Fruit fly (Drosophila melanogaster) whole organism, wandering third instar larva: ENCODE results near the gene Orct2.

Source experiments
- Abd-B ChIP-seq: fragments of >200 bp; optimal IDR thresholded peaks from 2 replicates; lab custom pipeline; 2017; ENCODE audit warnings: missing biosample characterization, missing genetic modification characterization
- CG32264 ChIP-seq: fragments of 200-800 bp; sonication (Bioruptor generic); optimal IDR thresholded peaks from 2 replicates; lab custom pipeline; 2016; ENCODE audit warnings: missing biosample characterization, missing genetic modification characterization
- CG9705 ChIP-seq: fragments of 200-800 bp; sonication (Bioruptor generic); optimal IDR thresholded peaks from 2 replicates; lab custom pipeline; 2018; ENCODE audit warnings: missing biosample characterization, mild to moderate bottlenecking, missing genetic modification characterization
- CrebA ChIP-seq: fragments of 200-800 bp; sonication (Bioruptor generic); optimal IDR thresholded peaks from 2 replicates; lab custom pipeline; 2016; ENCODE audit warnings: missing biosample characterization, mild to moderate bottlenecking, missing genetic modification characterization, borderline replicate concordance
- Dfd ChIP-seq: fragments of >200 bp; optimal IDR thresholded peaks from 2 replicates; lab custom pipeline; 2017; ENCODE audit warnings: missing biosample characterization, missing genetic modification characterization
- Dif ChIP-seq: fragments of 200-275, 200-300 bp; sonication (Bioruptor generic); optimal IDR thresholded peaks from 2 replicates; lab custom pipeline; 2018; ENCODE audit warnings: missing biosample characterization, missing genetic modification characterization; ENCODE audit not compliant: partially characterized antibody
- GATAd ChIP-seq: sonication (Bioruptor generic); optimal IDR thresholded peaks from 2 replicates; lab custom pipeline; 2016; ENCODE audit warnings: missing biosample characterization, missing genetic modification characterization
- HLH106 ChIP-seq: fragments of 200-800 bp; optimal IDR thresholded peaks from 3 replicates; lab custom pipeline; 2019; ENCODE audit warnings: missing biosample characterization, mild to moderate bottlenecking, missing genetic modification characterization, moderate library complexity
- Hnf4 ChIP-seq: fragments of 200-800 bp; sonication (Bioruptor generic); optimal IDR thresholded peaks from 2 replicates; lab custom pipeline; 2016; ENCODE audit warnings: missing biosample characterization, mild to moderate bottlenecking, missing genetic modification characterization
- Hr78 ChIP-seq: fragments of >200 bp; optimal IDR thresholded peaks from 2 replicates; lab custom pipeline; 2017; ENCODE audit warnings: missing biosample characterization, missing genetic modification characterization
- Hr83 ChIP-seq: fragments of 200-300 bp; sonication (Bioruptor generic); optimal IDR thresholded peaks from 2 replicates; lab custom pipeline; 2016; ENCODE audit warnings: missing biosample characterization, mild to moderate bottlenecking, missing genetic modification characterization, moderate library complexity; ENCODE audit not compliant: poor library complexity, severe bottlenecking
- Jra ChIP-seq: sonication (Bioruptor generic); optimal IDR thresholded peaks from 2 replicates; lab custom pipeline; 2016; ENCODE audit warnings: missing biosample characterization, missing genetic modification characterization
- Mio ChIP-seq: sonication (Bioruptor generic); optimal IDR thresholded peaks from 2 replicates; lab custom pipeline; 2016; ENCODE audit warnings: missing biosample characterization, missing genetic modification characterization
- Myc ChIP-seq: fragments of >200 bp; optimal IDR thresholded peaks from 2 replicates; lab custom pipeline; 2017
- N ChIP-seq: fragments of >200 bp; optimal IDR thresholded peaks from 2 replicates; lab custom pipeline; 2018; ENCODE audit warnings: missing biosample characterization, missing external identifiers, missing genetic modification characterization
- OdsH ChIP-seq: fragments of 200-800 bp; sonication (Bioruptor generic); optimal IDR thresholded peaks from 2 replicates; lab custom pipeline; 2016; ENCODE audit warnings: missing biosample characterization, mild to moderate bottlenecking, missing genetic modification characterization
- Rel ChIP-seq, 2 experiments: fragments of 200-800 bp; sonication (Bioruptor generic) in 1 of 2; optimal IDR thresholded peaks; 2 replicates in 1 of 2; 3 replicates in 1 of 2; lab custom pipeline; 2016 to 2019; ENCODE audit warnings: mild to moderate bottlenecking in 2 of 2, missing biosample characterization in 2 of 2, missing genetic modification characterization in 2 of 2, moderate library complexity in 1 of 2
- Sp1 ChIP-seq: fragments of 200-800 bp; sonication (Bioruptor generic); optimal IDR thresholded peaks from 3 replicates; lab custom pipeline; 2019; ENCODE audit warnings: missing biosample characterization, mild to moderate bottlenecking, missing genetic modification characterization, moderate library complexity
- Vsx2 ChIP-seq: fragments of 200-300, 225-300 bp; sonication (Bioruptor generic); optimal IDR thresholded peaks from 2 replicates; lab custom pipeline; 2018; ENCODE audit warnings: missing biosample characterization, missing genetic modification characterization; ENCODE audit not compliant: partially characterized antibody
- br ChIP-seq: fragments of 200-800 bp; sonication (Bioruptor generic); optimal IDR thresholded peaks from 2 replicates; lab custom pipeline; 2016; ENCODE audit warnings: missing biosample characterization, missing genetic modification characterization
- brk ChIP-seq: fragments of 200-800 bp; sonication (Bioruptor generic); optimal IDR thresholded peaks from 2 replicates; lab custom pipeline; 2016; ENCODE audit warnings: missing biosample characterization, mild to moderate bottlenecking, missing genetic modification characterization
- dl ChIP-seq, 2 experiments: fragments of 175-275, 200-275 bp in 1 of 2; fragments of 200-275 bp in 1 of 2; sonication (Bioruptor generic); optimal IDR thresholded peaks; lab custom pipeline; 2018; ENCODE audit warnings: mild to moderate bottlenecking in 2 of 2, missing biosample characterization in 2 of 2, missing genetic modification characterization in 2 of 2, moderate library complexity in 2 of 2; ENCODE audit not compliant: partially characterized antibody in 2 of 2, insufficient read depth in 1 of 2
- dmrt93B ChIP-seq: fragments of 200-800 bp; sonication (Bioruptor generic); optimal IDR thresholded peaks from 2 replicates; lab custom pipeline; 2018; ENCODE audit warnings: missing biosample characterization, mild to moderate bottlenecking, missing genetic modification characterization
- dsf ChIP-seq: sonication (Bioruptor generic); optimal IDR thresholded peaks from 2 replicates; lab custom pipeline; 2016; ENCODE audit warnings: missing biosample characterization, missing genetic modification characterization, borderline replicate concordance
- ey ChIP-seq: fragments of 200-800 bp; sonication (Bioruptor generic); optimal IDR thresholded peaks from 2 replicates; lab custom pipeline; 2016; ENCODE audit warnings: missing biosample characterization, missing genetic modification characterization
- foxo ChIP-seq, 2 experiments: fragments of 200-800 bp; sonication (Bioruptor generic); optimal IDR thresholded peaks; 2 replicates in 1 of 2; 3 replicates in 1 of 2; lab custom pipeline; 2016 to 2017; ENCODE audit warnings: missing biosample characterization in 2 of 2, missing genetic modification characterization in 2 of 2
- fru ChIP-seq: fragments of 200-800 bp; sonication (Bioruptor generic); optimal IDR thresholded peaks from 3 replicates; lab custom pipeline; 2016; ENCODE audit warnings: missing biosample characterization, mild to moderate bottlenecking, missing genetic modification characterization
- h ChIP-seq: fragments of 200-800 bp; sonication (Bioruptor generic); optimal IDR thresholded peaks from 3 replicates; lab custom pipeline; 2016; ENCODE audit warnings: missing biosample characterization, mild to moderate bottlenecking, missing genetic modification characterization
- jim ChIP-seq: fragments of 175-275, 200-325 bp; sonication (Bioruptor generic); optimal IDR thresholded peaks from 2 replicates; lab custom pipeline; 2016; ENCODE audit warnings: missing biosample characterization, mild to moderate bottlenecking, missing genetic modification characterization
- lola ChIP-seq: fragments of >200 bp; optimal IDR thresholded peaks from 2 replicates; lab custom pipeline; 2017; ENCODE audit warnings: missing biosample characterization, missing genetic modification characterization
- pan ChIP-seq: fragments of >200 bp; optimal IDR thresholded peaks from 2 replicates; lab custom pipeline; 2017
- psq ChIP-seq: fragments of 200-800 bp; sonication (Bioruptor generic); optimal IDR thresholded peaks from 3 replicates; lab custom pipeline; 2017; ENCODE audit warnings: missing biosample characterization, mild to moderate bottlenecking, missing genetic modification characterization, moderate library complexity
- rgr ChIP-seq: fragments of 200-800 bp; sonication (Bioruptor generic); optimal IDR thresholded peaks from 3 replicates; lab custom pipeline; 2016; ENCODE audit warnings: missing biosample characterization, mild to moderate bottlenecking, missing genetic modification characterization
- sage ChIP-seq: fragments of 200-800 bp; sonication (Bioruptor generic); optimal IDR thresholded peaks from 2 replicates; lab custom pipeline; 2016; ENCODE audit warnings: missing biosample characterization, mild to moderate bottlenecking, missing genetic modification characterization
- sv ChIP-seq: fragments of 200-800 bp; sonication (Bioruptor generic); optimal IDR thresholded peaks from 3 replicates; lab custom pipeline; 2016; ENCODE audit warnings: missing biosample characterization, missing genetic modification characterization
- tai ChIP-seq: sonication (Bioruptor generic); optimal IDR thresholded peaks from 2 replicates; lab custom pipeline; 2016; ENCODE audit warnings: missing biosample characterization, missing genetic modification characterization
- usp ChIP-seq: fragments of >200 bp; optimal IDR thresholded peaks from 2 replicates; lab custom pipeline; 2017; ENCODE audit warnings: missing biosample characterization, missing genetic modification characterization
- woc ChIP-seq: sonication (Bioruptor generic); optimal IDR thresholded peaks from 2 replicates; lab custom pipeline; 2016; ENCODE audit warnings: missing biosample characterization, mild to moderate bottlenecking, missing genetic modification characterization

Orct2 gene

DNA sequence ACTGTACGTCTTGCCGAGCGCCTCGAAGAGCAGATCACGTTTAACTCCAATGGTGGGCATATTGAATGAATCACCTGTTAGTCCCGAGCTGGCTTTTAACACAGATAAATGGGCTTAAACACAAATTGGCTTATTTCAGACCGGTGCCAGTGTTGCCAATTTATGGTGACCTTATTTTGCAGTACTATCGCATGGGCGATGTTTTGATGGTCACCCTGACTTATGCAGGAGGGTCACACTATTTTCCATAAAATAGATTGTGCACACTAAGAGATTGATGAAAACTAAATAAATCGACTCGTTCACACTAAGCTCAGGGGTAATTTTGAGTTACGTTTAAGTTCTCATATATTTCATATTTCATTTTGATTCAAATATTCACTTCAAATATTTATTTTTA, 20.3 kb upstream of the Orct2 start, which contains the start of gene beta-PheRS (continued):
- TF ChIP-seq Hr78 (GFP tag; lab: Kevin White, UChicago) (no peak), HLH106 (tag; lab: Kevin White, UChicago) (no peak), br (GFP tag; lab: Kevin White, UChicago) (no peak), h (GFP tag; lab: Kevin White, UChicago) (no peak), Sp1 (GFP tag; lab: Kevin White, UChicago) (no peak), jim (no peak), woc (no peak), Dif (no peak), pan (no peak), N (GFP tag; lab: Kevin White, UChicago) (peak; percentile 82), CrebA (no peak)

DNA sequence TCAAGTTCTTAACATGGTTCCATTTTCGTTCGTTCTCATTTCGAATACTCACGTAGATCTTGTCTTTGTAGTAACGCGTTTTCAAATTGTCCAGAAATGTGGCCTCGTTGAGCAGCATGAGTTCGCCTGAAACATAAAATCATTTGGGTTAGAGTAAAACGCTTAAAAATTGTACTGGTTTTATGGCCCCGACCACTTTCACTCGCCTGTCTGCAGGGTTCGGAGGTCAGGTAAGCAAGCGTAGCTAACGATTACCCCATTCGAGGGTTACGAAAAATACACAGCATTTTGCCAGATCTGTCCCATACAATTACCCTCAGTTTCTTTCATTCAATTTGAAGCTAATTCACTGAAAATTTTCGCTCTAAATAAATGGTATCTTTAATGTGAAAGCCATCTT, 14.5 kb upstream of the Orct2 start:
- TF ChIP-seq dsf (GFP tag; lab: Kevin White, UChicago) = no peak
- no peak for TF ChIP-seq Jra
- TF ChIP-seq N (GFP tag; lab: Kevin White, UChicago) = no peak
- no peak for TF ChIP-seq brk (GFP tag; lab: Kevin White, UChicago)
- TF ChIP-seq Dif = no peak
- TF ChIP-seq CG9705 (GFP tag; lab: Kevin White, UChicago) = no peak
- no peak for TF ChIP-seq Hr78 (GFP tag; lab: Kevin White, UChicago)
- no peak for TF ChIP-seq GATAd (GFP tag; lab: Kevin White, UChicago)
- TF ChIP-seq OdsH = no peak
- no peak for TF ChIP-seq ey (GFP tag; lab: Kevin White, UChicago)
- TF ChIP-seq Sp1 (GFP tag; lab: Kevin White, UChicago) = no peak
- TF ChIP-seq fru (GFP tag; lab: Kevin White, UChicago) = no peak
- no peak for TF ChIP-seq sage (GFP tag; lab: Kevin White, UChicago)
- TF ChIP-seq Rel (GFP tag; optimal IDR thresholded peaks at IDR 0.05; lab: Kevin White, UChicago) = no peak
- no peak for TF ChIP-seq Rel (tag; optimal IDR thresholded peaks at IDR 0.05; lab: Kevin White, UChicago)
- no peak for TF ChIP-seq Abd-B (GFP tag; lab: Kevin White, UChicago)
- TF ChIP-seq Hr83 = no peak
- no peak for TF ChIP-seq woc

DNA sequence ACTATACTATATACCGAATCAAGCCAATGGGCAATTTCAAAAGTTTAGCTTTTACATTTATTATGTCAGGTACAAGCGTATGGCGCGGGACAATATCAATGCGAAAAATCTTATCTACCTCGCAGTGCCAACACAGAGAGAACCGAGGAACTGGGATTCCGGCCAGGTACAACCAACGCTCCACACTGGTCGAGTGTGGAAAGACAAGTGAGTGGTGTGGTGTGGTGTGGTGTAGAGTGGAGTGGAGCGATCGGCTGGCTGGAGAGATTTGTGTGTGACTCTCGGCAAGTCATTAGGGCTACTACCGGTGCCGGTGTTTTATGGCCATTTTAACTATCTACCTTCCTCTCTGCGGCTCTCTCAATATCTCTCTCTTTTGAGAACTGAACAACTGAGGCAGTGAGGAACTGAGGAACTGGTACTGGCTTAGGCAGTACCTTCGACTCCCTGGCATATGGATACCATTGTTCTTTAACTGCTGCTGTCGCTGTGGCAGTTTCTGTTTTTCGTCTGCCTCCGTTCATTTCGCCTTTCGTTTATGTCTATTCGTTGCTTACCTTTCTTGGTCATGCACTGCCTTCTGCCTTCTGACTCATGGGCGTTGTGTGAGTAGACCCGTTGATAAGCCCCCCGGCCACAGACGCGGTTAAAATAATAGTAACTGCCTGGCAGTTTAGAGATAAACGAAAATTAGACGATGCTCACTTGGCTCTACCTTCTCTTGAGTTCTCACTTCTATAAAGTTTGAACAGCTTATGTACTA, 13.4 kb upstream of the Orct2 start:
- TF ChIP-seq CG32264 (GFP tag; lab: Kevin White, UChicago) = peak; percentile 90
- peak; percentile 66 for TF ChIP-seq Hr83
- TF ChIP-seq Abd-B (GFP tag; lab: Kevin White, UChicago) = no peak
- TF ChIP-seq woc = peak; percentile 81
- TF ChIP-seq Sp1 (GFP tag; lab: Kevin White, UChicago) = peak; percentile 91
- TF ChIP-seq Rel (GFP tag; optimal IDR thresholded peaks at IDR 0.05; lab: Kevin White, UChicago) = peak; percentile 83
- TF ChIP-seq Rel (tag; optimal IDR thresholded peaks at IDR 0.05; lab: Kevin White, UChicago) = peak; percentile 58
- TF ChIP-seq fru (GFP tag; lab: Kevin White, UChicago) = peak; percentile 96
- TF ChIP-seq tai (GFP tag; lab: Kevin White, UChicago) = no peak
- TF ChIP-seq sage (GFP tag; lab: Kevin White, UChicago) = peak; percentile 85
- TF ChIP-seq psq (GFP tag; lab: Kevin White, UChicago) = peak; percentile 93
- TF ChIP-seq Hr78 (GFP tag; lab: Kevin White, UChicago) = no peak
- peak; percentile 43 for TF ChIP-seq dsf (GFP tag; lab: Kevin White, UChicago)
- no peak for TF ChIP-seq Dfd (GFP tag; lab: Kevin White, UChicago)
- peak; percentile 95 for TF ChIP-seq br (GFP tag; lab: Kevin White, UChicago)
- TF ChIP-seq Mio (GFP tag; lab: Kevin White, UChicago) = peak; percentile 81
- no peak for TF ChIP-seq jim
- peak; percentile 96 for TF ChIP-seq OdsH
- TF ChIP-seq lola (GFP tag; lab: Kevin White, UChicago) = no peak
- TF ChIP-seq pan = no peak
- TF ChIP-seq dmrt93B (GFP tag; lab: Kevin White, UChicago) = no peak
- TF ChIP-seq Vsx2 = peak; percentile 52
- TF ChIP-seq dl (GFP tag; optimal IDR thresholded peaks at IDR 0.05; lab: Kevin White, UChicago; ENCODE audit: insufficient read depth in 1 of 2, partially characterized antibody in 2 of 2) = peak; percentile 92 to 96
- peak; percentile 96 for TF ChIP-seq Dif
- TF ChIP-seq brk (GFP tag; lab: Kevin White, UChicago) = peak; percentile 82
- peak; percentile 82 for TF ChIP-seq sv
- no peak for TF ChIP-seq Myc (lab: Kevin White, UChicago)
- peak; percentile 88 for TF ChIP-seq HLH106 (tag; lab: Kevin White, UChicago)
- TF ChIP-seq Jra = peak; percentile 64
- peak; percentile 97 for TF ChIP-seq ey (GFP tag; lab: Kevin White, UChicago)
- peak; percentile 98 for TF ChIP-seq rgr (GFP tag; lab: Kevin White, UChicago)
- no peak for TF ChIP-seq usp
- peak; percentile 85 for TF ChIP-seq CrebA
- TF ChIP-seq foxo (GFP tag; optimal IDR thresholded peaks at IDR 0.05; lab: Kevin White, UChicago) = peak; percentile 93 to 97
- no peak for TF ChIP-seq N (GFP tag; lab: Kevin White, UChicago)
- peak; percentile 97 for TF ChIP-seq h (GFP tag; lab: Kevin White, UChicago)
- TF ChIP-seq GATAd (GFP tag; lab: Kevin White, UChicago) = peak; percentile 41
- peak; percentile 90 for TF ChIP-seq Hnf4 (GFP tag; lab: Kevin White, UChicago)
- TF ChIP-seq CG9705 (GFP tag; lab: Kevin White, UChicago) = peak; percentile 5
